Worm (Caenorhabditis elegans): ENCODE results near the gene F25B5.5.

ce11 chrIII:5950756-5951345 lies 4.9 kb upstream of the F25B5.5 start:
- no peak for TF ChIP-seq W03F9.2 (tag; optimal IDR thresholded peaks at IDR 0.05)
- no peak for TF ChIP-seq him-1 (tag; optimal IDR thresholded peaks at IDR 0.05)
- no peak for TF ChIP-seq dao-5 (tag; optimal IDR thresholded peaks at IDR 0.05)

All from whole organism, L4/young adult.